Worm (Caenorhabditis elegans) whole organism, L4 larva: ENCODE measurements around the gene C07D8.5.

Source experiments
- F44E2.7 ChIP-seq: fragments of 200-800 bp; sonication (Bioruptor generic); IDR thresholded peaks from 2 replicates; pipeline ENCODE4 v2.1.2; 2022; ENCODE audit warnings: missing genetic modification characterization, missing compliant biosample characterization
- egl-27 ChIP-seq: sonication (generic microtip); optimal IDR thresholded peaks from 3 replicates; lab custom pipeline; 2017; ENCODE audit warnings: missing biosample characterization, missing genetic modification reagents, missing genetic modification characterization
- lin-13 ChIP-seq: fragments of 150-350 bp; optimal IDR thresholded peaks from 2 replicates; lab custom pipeline; 2014; ENCODE audit warnings: missing biosample characterization, missing genetic modification reagents, missing genetic modification characterization
- lir-3 ChIP-seq: sonication (generic microtip); optimal IDR thresholded peaks from 2 replicates; lab custom pipeline; 2016; ENCODE audit warnings: mild to moderate bottlenecking, missing genetic modification characterization, missing compliant biosample characterization
- madf-9 ChIP-seq: fragments of 200-800 bp; sonication (Bioruptor generic); conservative IDR thresholded peaks from 2 replicates; pipeline ENCODE4 v1.3.6; 2022; ENCODE audit warnings: missing genetic modification reagents, missing genetic modification characterization, missing compliant biosample characterization
- nhr-28 ChIP-seq: fragments of 150-350 bp; optimal IDR thresholded peaks from 2 replicates; lab custom pipeline; 2014; ENCODE audit warnings: missing biosample characterization, missing genetic modification characterization
- rbr-2 ChIP-seq: sonication (generic microtip); optimal IDR thresholded peaks from 2 replicates; lab custom pipeline; 2016; ENCODE audit warnings: missing genotype, missing genetic modification characterization, missing compliant biosample characterization
- sdz-12 ChIP-seq: fragments of 200-800 bp; sonication (Bioruptor generic); optimal IDR thresholded peaks from 2 replicates; lab custom pipeline; 2018; ENCODE audit warnings: mild to moderate bottlenecking, missing genetic modification characterization, missing compliant biosample characterization
- ztf-11 ChIP-seq: fragments of 150-350 bp; optimal IDR thresholded peaks from 2 replicates; lab custom pipeline; 2014; ENCODE audit warnings: missing biosample characterization, missing genetic modification characterization

- TF ChIP-seq egl-27 = no peak
- no peak for TF ChIP-seq nhr-28
- no peak for TF ChIP-seq rbr-2
- TF ChIP-seq madf-9 (GFP tag; lab: Robert Waterston, UW) = no peak
- no peak for TF ChIP-seq lir-3 (tag; lab: Kevin White, UChicago)
- TF ChIP-seq F44E2.7 (GFP tag; lab: Robert Waterston, UW) = no peak
- no peak for TF ChIP-seq ztf-11 (tag; lab: Kevin White, UChicago)
- no peak for TF ChIP-seq sdz-12
- no peak for TF ChIP-seq lin-13 (GFP tag; lab: Kevin White, UChicago)
Measured at ce11 chrX:7313236-7313635, 30.6 kb upstream of the C07D8.5 start.
